Worm (Caenorhabditis elegans) whole organism, L2 larva: Measurements from ENCODE around the gene nspc-17.

Experiments used
- C34F6.9 ChIP-seq: fragments of 150-350 bp; optimal IDR thresholded peaks from 2 replicates; lab custom pipeline; 2014; ENCODE audit warnings: missing biosample characterization, missing genetic modification characterization
- F13H6.1 ChIP-seq: sonication (generic microtip); optimal IDR thresholded peaks from 2 replicates; lab custom pipeline; 2016; ENCODE audit warnings: missing genetic modification characterization, missing compliant biosample characterization
- R02D3.7 ChIP-seq: fragments of 150-350 bp; optimal IDR thresholded peaks from 2 replicates; lab custom pipeline; 2014; ENCODE audit warnings: missing biosample characterization, missing genetic modification characterization
- Y55F3AM.14 ChIP-seq: fragments of 200-800 bp; sonication (Bioruptor generic); optimal IDR thresholded peaks from 2 replicates; lab custom pipeline; 2018; ENCODE audit warnings: mild to moderate bottlenecking, missing genetic modification characterization, missing compliant biosample characterization
- ZK546.5 ChIP-seq: sonication (generic microtip); optimal IDR thresholded peaks from 2 replicates; lab custom pipeline; 2017; ENCODE audit warnings: missing biosample characterization, missing genetic modification characterization
- aly-2 ChIP-seq: fragments of 150-350 bp; optimal IDR thresholded peaks from 2 replicates; lab custom pipeline; 2014; ENCODE audit warnings: missing biosample characterization, missing genetic modification characterization
- ama-1 ChIP-seq: fragments of 150-350 bp; optimal IDR thresholded peaks from 2 replicates; lab custom pipeline; 2018; ENCODE audit warnings: inconsistent platforms
- blmp-1 ChIP-seq: sonication (generic microtip); optimal IDR thresholded peaks from 2 replicates; lab custom pipeline; 2017; ENCODE audit warnings: missing genetic modification characterization, mild to moderate bottlenecking, missing compliant biosample characterization, antibody characterized with exemption, moderate library complexity; ENCODE audit not compliant: insufficient read depth
- ceh-82 ChIP-seq: fragments of 150-350 bp; optimal IDR thresholded peaks from 2 replicates; lab custom pipeline; 2014; ENCODE audit warnings: missing biosample characterization, missing genetic modification characterization
- crh-2 ChIP-seq: sonication (generic microtip); optimal IDR thresholded peaks from 2 replicates; lab custom pipeline; 2017; ENCODE audit warnings: missing biosample characterization, missing genetic modification characterization
- egl-27 ChIP-seq: sonication (generic microtip); optimal IDR thresholded peaks from 3 replicates; lab custom pipeline; 2017; ENCODE audit warnings: missing biosample characterization, missing genetic modification reagents, missing genetic modification characterization
- elt-3 ChIP-seq: sonication (generic microtip); optimal IDR thresholded peaks from 2 replicates; lab custom pipeline; 2017; ENCODE audit warnings: missing biosample characterization, missing genetic modification characterization
- fos-1 ChIP-seq: fragments of 150-350 bp; optimal IDR thresholded peaks from 2 replicates; lab custom pipeline; 2014; ENCODE audit warnings: missing biosample characterization, missing genetic modification characterization
- gmeb-1 ChIP-seq: fragments of 150-350 bp; optimal IDR thresholded peaks from 2 replicates; lab custom pipeline; 2014; ENCODE audit warnings: missing biosample characterization, missing genetic modification characterization
- lin-11 ChIP-seq: fragments of 150-350 bp; sonication (generic microtip); optimal IDR thresholded peaks from 2 replicates; lab custom pipeline; 2014; ENCODE audit warnings: missing biosample characterization, missing genetic modification characterization, inconsistent platforms, mixed read lengths
- lin-39 ChIP-seq: fragments of 150-350 bp; optimal IDR thresholded peaks from 2 replicates; lab custom pipeline; 2014; ENCODE audit warnings: missing biosample characterization, missing genetic modification reagents, missing genetic modification characterization
- lsy-2 ChIP-seq, 2 experiments: fragments of 150-350 bp in 1 of 2; sonication (generic microtip) in 1 of 2; optimal IDR thresholded peaks; 2 replicates each; lab custom pipeline; 2014 to 2017; ENCODE audit warnings: missing biosample characterization in 2 of 2, missing genetic modification characterization in 2 of 2
- mab-5 ChIP-seq: fragments of 150-350 bp; optimal IDR thresholded peaks from 2 replicates; lab custom pipeline; 2014; ENCODE audit warnings: missing biosample characterization, missing genetic modification characterization
- mdl-1 ChIP-seq, 2 experiments: fragments of 150-350 bp in 1 of 2; sonication (generic microtip) in 1 of 2; optimal IDR thresholded peaks; 2 replicates each; lab custom pipeline; 2017; ENCODE audit warnings: missing biosample characterization in 2 of 2, missing genetic modification characterization in 2 of 2
- nhr-10 ChIP-seq: sonication (generic microtip); optimal IDR thresholded peaks from 2 replicates; lab custom pipeline; 2017; ENCODE audit warnings: missing biosample characterization, missing genetic modification characterization
- nhr-12 ChIP-seq: fragments of 150-350 bp; optimal IDR thresholded peaks from 2 replicates; lab custom pipeline; 2014; ENCODE audit warnings: missing biosample characterization, missing genetic modification characterization
- nhr-129 ChIP-seq: fragments of 150-350 bp; optimal IDR thresholded peaks from 2 replicates; lab custom pipeline; 2014; ENCODE audit warnings: missing biosample characterization, missing genetic modification characterization
- nhr-21 ChIP-seq: fragments of 150-350 bp; optimal IDR thresholded peaks from 2 replicates; lab custom pipeline; 2014; ENCODE audit warnings: missing biosample characterization, missing genetic modification characterization
- nhr-23 ChIP-seq: fragments of 150-350 bp; optimal IDR thresholded peaks from 2 replicates; lab custom pipeline; 2014; ENCODE audit warnings: missing biosample characterization, missing genetic modification reagents, missing genetic modification characterization
- nhr-237 ChIP-seq: fragments of 150-350 bp; optimal IDR thresholded peaks from 2 replicates; lab custom pipeline; 2014; ENCODE audit warnings: missing biosample characterization, missing genetic modification characterization
- nhr-25 ChIP-seq: fragments of 150-350 bp; sonication (generic microtip); optimal IDR thresholded peaks from 3 replicates; lab custom pipeline; 2014; ENCODE audit warnings: missing biosample characterization, missing genetic modification characterization
- skn-1 ChIP-seq: sonication (generic microtip); optimal IDR thresholded peaks from 2 replicates; lab custom pipeline; 2017; ENCODE audit warnings: missing biosample characterization, missing genetic modification characterization
- sma-3 ChIP-seq: sonication (generic microtip); optimal IDR thresholded peaks from 2 replicates; lab custom pipeline; 2016; ENCODE audit warnings: missing genetic modification reagents, missing genetic modification characterization, missing compliant biosample characterization
- sma-9 ChIP-seq, 2 experiments: fragments of 150-350 bp in 1 of 2; sonication (generic microtip) in 1 of 2; optimal IDR thresholded peaks; 2 replicates each; lab custom pipeline; 2014 to 2016; ENCODE audit warnings: missing genetic modification characterization in 2 of 2, mild to moderate bottlenecking in 1 of 2, missing biosample characterization in 1 of 2, missing compliant biosample characterization in 1 of 2, missing genetic modification reagents in 1 of 2, moderate library complexity in 1 of 2
- snpc-4 ChIP-seq: fragments of 150-350 bp; optimal IDR thresholded peaks from 2 replicates; lab custom pipeline; 2014; ENCODE audit warnings: missing biosample characterization, missing genetic modification characterization
- unc-55 ChIP-seq: fragments of 150-350 bp; sonication (generic microtip); optimal IDR thresholded peaks from 3 replicates; lab custom pipeline; 2014; ENCODE audit warnings: missing biosample characterization, missing genetic modification reagents, missing genetic modification characterization
- unc-62 ChIP-seq: fragments of 150-350 bp; optimal IDR thresholded peaks from 2 replicates; lab custom pipeline; 2014; ENCODE audit warnings: missing biosample characterization, missing genetic modification reagents, missing genetic modification characterization
- zag-1 ChIP-seq: fragments of 150-350 bp; optimal IDR thresholded peaks from 2 replicates; lab custom pipeline; 2014; ENCODE audit warnings: missing biosample characterization, missing genetic modification characterization
- ztf-1 ChIP-seq: fragments of 200-800 bp; sonication (Bioruptor generic); conservative IDR thresholded peaks from 2 replicates; pipeline ENCODE4 v1.3.6; 2022; ENCODE audit warnings: missing genetic modification characterization, missing compliant biosample characterization
- ztf-4 ChIP-seq: fragments of 150-350 bp; optimal IDR thresholded peaks from 2 replicates; lab custom pipeline; 2014; ENCODE audit warnings: missing biosample characterization, missing genetic modification characterization

nspc-17 gene

DNA sequence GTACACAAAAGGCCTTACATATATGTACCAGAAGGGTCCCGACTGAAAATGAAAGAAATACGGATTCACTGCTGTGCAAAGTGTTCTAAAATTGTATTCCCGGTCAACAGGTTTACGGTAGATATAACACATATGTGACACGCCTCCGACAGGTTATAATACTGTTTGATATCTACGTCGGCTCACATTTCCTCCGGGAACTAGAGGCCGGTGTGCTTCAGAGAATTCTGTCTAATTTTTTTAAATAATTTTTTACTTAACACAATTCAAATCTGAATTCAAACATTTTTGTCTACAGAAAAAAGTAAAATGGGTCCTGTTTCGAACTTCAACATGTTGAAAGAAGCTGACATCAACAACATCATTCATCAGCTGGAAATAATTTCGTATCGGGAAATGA lies 18.2 kb upstream of the nspc-17 start, which contains the start of gene T24C2.3:
Gene T24C2.3 (plus strand): TSS at position 301 of the 400 bp plus-strand sequence.
- TF ChIP-seq R02D3.7 (tag; lab: Kevin White, UChicago): no peak
- no peak for TF ChIP-seq ZK546.5 (tag; lab: Kevin White, UChicago)
- TF ChIP-seq nhr-23: no peak
- no peak for TF ChIP-seq mdl-1 (tag; optimal IDR thresholded peaks at IDR 0.05; lab: Kevin White, UChicago)
- no peak for TF ChIP-seq nhr-12 (tag; lab: Kevin White, UChicago)
- no peak for TF ChIP-seq ztf-4 (tag; lab: Kevin White, UChicago)
- no peak for TF ChIP-seq ama-1 (lab: Kevin White, UChicago)
- TF ChIP-seq Y55F3AM.14: no peak
- TF ChIP-seq ceh-82 (tag; lab: Kevin White, UChicago): no peak
- no peak for TF ChIP-seq nhr-25 (tag; lab: Kevin White, UChicago)
- TF ChIP-seq unc-62 (GFP tag; lab: Kevin White, UChicago): no peak
- TF ChIP-seq C34F6.9: no peak
- TF ChIP-seq nhr-10 (tag; lab: Kevin White, UChicago): no peak
- no peak for TF ChIP-seq nhr-21 (tag; lab: Kevin White, UChicago)
- no peak for TF ChIP-seq sma-9 (GFP tag; optimal IDR thresholded peaks at IDR 0.05; lab: Kevin White, UChicago)
- no peak for TF ChIP-seq sma-9 (tag; optimal IDR thresholded peaks at IDR 0.05; lab: Kevin White, UChicago)
- TF ChIP-seq lin-39 (tag; lab: Kevin White, UChicago): no peak
- TF ChIP-seq zag-1 (tag; lab: Kevin White, UChicago): no peak
- no peak for TF ChIP-seq sma-3 (GFP tag; lab: Kevin White, UChicago)
- no peak for TF ChIP-seq mab-5
- TF ChIP-seq, all 48 proteins: peak for 0

DNA sequence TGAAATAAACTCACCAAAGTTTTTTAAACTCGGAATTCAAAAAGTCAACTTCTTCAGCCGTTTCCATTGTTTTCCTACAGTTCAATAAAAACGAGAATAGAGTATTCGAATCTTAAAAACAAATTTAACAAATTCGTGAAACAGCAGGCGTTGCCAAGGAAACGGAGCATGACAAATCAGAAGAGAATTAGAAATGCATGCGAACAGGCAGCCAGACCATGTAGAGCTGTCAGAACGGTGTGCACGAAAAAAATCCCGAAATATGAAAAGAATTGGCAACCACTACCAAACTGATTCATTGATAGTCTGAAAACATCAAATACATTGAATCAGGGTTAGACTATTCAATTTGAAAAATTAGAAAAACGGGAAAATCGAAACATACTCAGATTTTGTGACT lies 17.0 kb upstream of the nspc-17 start, which contains the start of gene fbxa-81:
Gene fbxa-81 (minus strand): TSS at position 101 of the 400 bp plus-strand sequence.
- TF ChIP-seq lin-11 (tag; lab: Kevin White, UChicago) (no peak), elt-3 (tag; lab: Kevin White, UChicago) (no peak), snpc-4 (tag; lab: Kevin White, UChicago) (no peak), ztf-1 (no peak), nhr-237 (tag; lab: Kevin White, UChicago) (no peak), skn-1 (tag; lab: Kevin White, UChicago) (no peak), ama-1 (lab: Kevin White, UChicago) (no peak), unc-55 (GFP tag; lab: Kevin White, UChicago) (no peak), unc-62 (GFP tag; lab: Kevin White, UChicago) (no peak), egl-27 (no peak), nhr-12 (tag; lab: Kevin White, UChicago) (no peak)
- TF ChIP-seq, all 48 proteins: peak for 0

DNA sequence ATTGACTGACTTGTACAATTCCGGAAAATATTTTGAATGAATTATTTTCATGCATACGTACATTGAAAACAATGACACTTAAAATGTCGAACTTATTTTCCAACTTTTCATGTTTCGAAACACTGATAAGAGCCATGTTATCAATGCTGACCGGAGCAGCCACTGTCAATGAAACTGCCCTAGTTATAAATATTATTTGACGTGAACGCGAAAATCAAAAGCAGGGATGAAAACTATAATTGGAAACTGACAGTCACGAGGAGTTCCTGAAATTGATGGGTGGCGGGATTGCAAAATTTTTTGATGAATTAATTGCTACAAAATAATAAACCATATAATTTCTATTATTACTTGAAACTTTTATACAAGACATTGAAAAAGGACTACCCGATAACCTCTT lies 14.5 kb upstream of the nspc-17 start:
- TF ChIP-seq fos-1 (peak; percentile 51), sma-9 (GFP tag; optimal IDR thresholded peaks at IDR 0.05; lab: Kevin White, UChicago) (peak; percentile 5), sma-9 (tag; optimal IDR thresholded peaks at IDR 0.05; lab: Kevin White, UChicago) (no peak), gmeb-1 (tag; lab: Kevin White, UChicago) (peak; percentile 31), nhr-25 (tag; lab: Kevin White, UChicago) (no peak)

DNA sequence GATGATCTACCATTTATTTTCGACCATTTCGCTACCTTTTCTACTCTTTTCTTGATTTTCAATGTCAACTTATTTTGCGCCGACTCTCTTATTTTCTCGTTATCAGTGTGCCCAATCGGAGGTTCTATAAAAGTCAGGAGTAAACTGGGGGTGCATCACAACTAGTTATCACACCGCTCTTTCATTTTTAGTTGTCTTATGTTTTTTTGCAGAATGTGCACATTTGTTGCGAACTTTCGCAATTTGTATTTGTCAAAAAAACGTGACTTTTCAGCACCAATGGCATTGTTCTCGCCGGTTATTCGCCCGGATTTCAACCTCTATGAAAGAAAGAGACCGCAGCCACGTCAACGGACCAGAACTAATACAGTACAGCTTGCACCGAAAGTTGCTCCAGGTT lies 12.6 kb upstream of the nspc-17 start:
- TF ChIP-seq nhr-129 (tag; lab: Kevin White, UChicago): no peak
- peak; percentile 29 for TF ChIP-seq fos-1

DNA sequence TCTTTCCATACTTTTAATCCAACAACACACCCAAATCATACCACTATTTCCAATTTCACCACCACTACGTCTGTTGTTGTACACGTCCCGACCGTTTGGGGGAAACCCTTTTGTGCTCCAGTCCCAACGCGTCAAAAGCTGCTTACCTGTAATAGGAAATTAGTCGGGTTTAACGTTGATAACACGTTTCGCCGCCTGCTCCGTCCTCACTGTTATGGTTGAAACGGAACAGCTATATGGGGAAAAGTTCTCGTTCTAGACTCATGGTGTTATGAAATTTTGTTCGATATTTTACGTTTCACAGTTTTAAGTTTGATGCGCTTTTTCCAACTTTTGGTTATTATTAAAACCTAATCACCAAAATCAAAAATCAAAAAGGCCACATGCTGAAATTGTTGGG lies 10.9 kb upstream of the nspc-17 start:
- TF ChIP-seq zag-1 (tag; lab: Kevin White, UChicago): no peak
- TF ChIP-seq mab-5: no peak
- no peak for TF ChIP-seq C34F6.9
- TF ChIP-seq crh-2: no peak
- TF ChIP-seq aly-2 (tag; lab: Kevin White, UChicago): no peak
- no peak for TF ChIP-seq blmp-1 (tag; lab: Kevin White, UChicago)
- TF ChIP-seq nhr-12 (tag; lab: Kevin White, UChicago): no peak
- no peak for TF ChIP-seq unc-55 (GFP tag; lab: Kevin White, UChicago)
- TF ChIP-seq nhr-237 (tag; lab: Kevin White, UChicago): no peak
- TF ChIP-seq fos-1: no peak
- TF ChIP-seq egl-27: no peak
- TF ChIP-seq sma-3 (GFP tag; lab: Kevin White, UChicago): no peak
- TF ChIP-seq nhr-129 (tag; lab: Kevin White, UChicago): no peak
- no peak for TF ChIP-seq nhr-23
- no peak for TF ChIP-seq sma-9 (GFP tag; optimal IDR thresholded peaks at IDR 0.05; lab: Kevin White, UChicago)
- TF ChIP-seq sma-9 (tag; optimal IDR thresholded peaks at IDR 0.05; lab: Kevin White, UChicago): no peak
- TF ChIP-seq nhr-25 (tag; lab: Kevin White, UChicago): no peak
- no peak for TF ChIP-seq lsy-2 (tag; optimal IDR thresholded peaks at IDR 0.05; lab: Kevin White, UChicago)
- no peak for TF ChIP-seq F13H6.1 (tag; lab: Kevin White, UChicago)
- TF ChIP-seq R02D3.7 (tag; lab: Kevin White, UChicago): no peak
- TF ChIP-seq lin-39 (tag; lab: Kevin White, UChicago): no peak
